Fruit fly (Drosophila melanogaster): ENCODE results near the gene PDCD-5.

Gene PDCD-5

DNA sequence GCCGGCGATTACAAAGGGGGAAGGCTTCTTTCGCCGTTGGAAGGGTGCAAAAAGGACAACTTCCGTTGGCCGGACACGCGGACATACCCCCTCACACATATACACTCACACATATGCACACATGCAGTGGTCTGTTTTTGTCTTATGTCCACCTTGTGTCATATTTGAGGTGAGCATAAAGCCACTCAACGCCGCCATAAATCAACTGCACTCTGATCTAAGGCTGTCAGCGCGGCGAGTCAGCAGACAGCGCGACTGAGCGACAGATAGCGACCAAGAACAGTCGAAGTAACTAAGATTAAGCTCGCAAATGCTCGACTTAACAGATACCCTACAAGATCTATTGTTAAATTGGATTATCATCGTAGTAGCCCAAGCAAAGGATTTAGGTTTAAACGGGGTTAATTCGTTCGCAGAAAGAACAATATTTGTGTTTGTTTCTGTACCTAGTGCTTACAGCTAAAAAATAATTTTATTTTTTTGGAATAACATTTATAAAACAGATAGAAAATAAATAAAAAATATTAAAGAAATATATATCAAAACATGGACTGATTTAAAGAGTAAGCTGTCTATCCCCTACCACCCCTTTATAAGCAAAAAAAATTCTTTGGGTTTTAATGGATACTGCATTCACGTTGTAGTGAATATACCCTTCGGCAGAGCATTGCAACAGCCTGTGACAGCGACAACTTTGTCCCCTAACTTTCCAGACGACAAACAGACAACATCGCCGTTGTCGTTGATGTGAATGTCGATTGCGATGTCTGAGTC is 22.8 kb downstream of the PDCD-5 start:
- TF ChIP-seq dac (GFP tag; optimal IDR thresholded peaks at IDR 0.05): no peak
- TF ChIP-seq CG10631 (GFP tag; optimal IDR thresholded peaks at IDR 0.05): peak; percentile 37
- peak; percentile 5 for TF ChIP-seq CG11762 (GFP tag; optimal IDR thresholded peaks at IDR 0.05; ENCODE audit: insufficient read depth)
- no peak for TF ChIP-seq CG6276 (GFP tag; optimal IDR thresholded peaks at IDR 0.05)
- no peak for TF ChIP-seq dsx (GFP tag; optimal IDR thresholded peaks at IDR 0.05; ENCODE audit: poor library complexity, severe bottlenecking)
- TF ChIP-seq CG8119 (GFP tag; IDR thresholded peaks at IDR 0.05): no peak
- TF ChIP-seq CG15336 (GFP tag; IDR thresholded peaks at IDR 0.05): no peak
- TF ChIP-seq CG6808 (GFP tag; optimal IDR thresholded peaks at IDR 0.05): peak; percentile 14
- no peak for TF ChIP-seq Ets21C (GFP tag; optimal IDR thresholded peaks at IDR 0.05)
- TF ChIP-seq achi (GFP tag; optimal IDR thresholded peaks at IDR 0.05): no peak
- TF ChIP-seq Eip75B (GFP tag; optimal IDR thresholded peaks at IDR 0.05): no peak
- TF ChIP-seq CG3032 (tag; optimal IDR thresholded peaks at IDR 0.05): peak; percentile 57
- TF ChIP-seq net (GFP tag; optimal IDR thresholded peaks at IDR 0.05): no peak
- TF ChIP-seq Smox (GFP tag; optimal IDR thresholded peaks at IDR 0.05): no peak
- TF ChIP-seq fkh (GFP tag; optimal IDR thresholded peaks at IDR 0.05): no peak
- TF ChIP-seq Hr38 (GFP tag; optimal IDR thresholded peaks at IDR 0.05): no peak
- TF ChIP-seq ss (GFP tag; optimal IDR thresholded peaks at IDR 0.05): peak in 1 of 2 experiments; percentile 30
- TF ChIP-seq Sox102F (GFP tag; optimal IDR thresholded peaks at IDR 0.05): peak; percentile 21
- TF ChIP-seq CG9139 (GFP tag; optimal IDR thresholded peaks at IDR 0.05): no peak
- peak; percentile 2 for TF ChIP-seq cyc (GFP tag; optimal IDR thresholded peaks at IDR 0.05)
- no peak for TF ChIP-seq Hr4 (GFP tag; optimal IDR thresholded peaks at IDR 0.05)
- TF ChIP-seq CG6854 (GFP tag; optimal IDR thresholded peaks at IDR 0.05): peak; percentile 23
- TF ChIP-seq CG8319 (GFP tag; optimal IDR thresholded peaks at IDR 0.05): no peak
- peak; percentile 78 for TF ChIP-seq Eip78C (GFP tag)
- TF ChIP-seq spab (GFP tag; optimal IDR thresholded peaks at IDR 0.05): no peak
- no peak for TF ChIP-seq Hr39 (GFP tag; optimal IDR thresholded peaks at IDR 0.05)
- TF ChIP-seq CG11902 (GFP tag; optimal IDR thresholded peaks at IDR 0.05): no peak
- TF ChIP-seq OdsH (GFP tag; optimal IDR thresholded peaks at IDR 0.05): peak; percentile 37
- peak; percentile 58 for TF ChIP-seq CG3919 (GFP tag; optimal IDR thresholded peaks at IDR 0.05)
- TF ChIP-seq CG4318 (GFP tag; optimal IDR thresholded peaks at IDR 0.05): peak; percentile 27
- TF ChIP-seq lz (GFP tag; optimal IDR thresholded peaks at IDR 0.05): peak; percentile 0
- TF ChIP-seq CG11294 (GFP tag; IDR thresholded peaks at IDR 0.05): no peak
- TF ChIP-seq pdm3 (GFP tag; optimal IDR thresholded peaks at IDR 0.05): peak; percentile 28
- TF ChIP-seq CG8632 (GFP tag; optimal IDR thresholded peaks at IDR 0.05): no peak
- TF ChIP-seq Ets96B (tag; optimal IDR thresholded peaks at IDR 0.05): peak; percentile 28
- no peak for TF ChIP-seq Eip93F (GFP tag; optimal IDR thresholded peaks at IDR 0.05)
- no peak for TF ChIP-seq vri (GFP tag; optimal IDR thresholded peaks at IDR 0.05)
- no peak for TF ChIP-seq CG1621 (tag; optimal IDR thresholded peaks at IDR 0.05)
- no peak for TF ChIP-seq CG10669 (GFP tag; optimal IDR thresholded peaks at IDR 0.05)
- no peak for TF ChIP-seq Blimp-1 (GFP tag; optimal IDR thresholded peaks at IDR 0.05)
- no peak for TF ChIP-seq CG16779 (tag; optimal IDR thresholded peaks at IDR 0.05)
- no peak for TF ChIP-seq fd85E (GFP tag; optimal IDR thresholded peaks at IDR 0.05)
- peak; percentile 38 for TF ChIP-seq CG34406 (GFP tag; optimal IDR thresholded peaks at IDR 0.05)
- peak; percentile 34 for TF ChIP-seq esn (GFP tag; optimal IDR thresholded peaks at IDR 0.05)
- peak; percentile 13 for TF ChIP-seq CG31627 (GFP tag; optimal IDR thresholded peaks at IDR 0.05)
- TF ChIP-seq eg (GFP tag; IDR thresholded peaks at IDR 0.05): 0 out of 3 replicates have a peak, but pooled peaks have one; percentile 10
- TF ChIP-seq fd59A (GFP tag; optimal IDR thresholded peaks at IDR 0.05): peak; percentile 51
- peak; percentile 94 for TF ChIP-seq svp (GFP tag)
- TF ChIP-seq salr (GFP tag; optimal IDR thresholded peaks at IDR 0.05): no peak
- TF ChIP-seq CG7368 (GFP tag; optimal IDR thresholded peaks at IDR 0.05): no peak
- TF ChIP-seq topi (GFP tag; optimal IDR thresholded peaks at IDR 0.05): no peak

Data from whole organism, prepupa.